Fruit fly (Drosophila melanogaster): ENCODE results near the gene CG32815.

Gene CG32815

DNA sequence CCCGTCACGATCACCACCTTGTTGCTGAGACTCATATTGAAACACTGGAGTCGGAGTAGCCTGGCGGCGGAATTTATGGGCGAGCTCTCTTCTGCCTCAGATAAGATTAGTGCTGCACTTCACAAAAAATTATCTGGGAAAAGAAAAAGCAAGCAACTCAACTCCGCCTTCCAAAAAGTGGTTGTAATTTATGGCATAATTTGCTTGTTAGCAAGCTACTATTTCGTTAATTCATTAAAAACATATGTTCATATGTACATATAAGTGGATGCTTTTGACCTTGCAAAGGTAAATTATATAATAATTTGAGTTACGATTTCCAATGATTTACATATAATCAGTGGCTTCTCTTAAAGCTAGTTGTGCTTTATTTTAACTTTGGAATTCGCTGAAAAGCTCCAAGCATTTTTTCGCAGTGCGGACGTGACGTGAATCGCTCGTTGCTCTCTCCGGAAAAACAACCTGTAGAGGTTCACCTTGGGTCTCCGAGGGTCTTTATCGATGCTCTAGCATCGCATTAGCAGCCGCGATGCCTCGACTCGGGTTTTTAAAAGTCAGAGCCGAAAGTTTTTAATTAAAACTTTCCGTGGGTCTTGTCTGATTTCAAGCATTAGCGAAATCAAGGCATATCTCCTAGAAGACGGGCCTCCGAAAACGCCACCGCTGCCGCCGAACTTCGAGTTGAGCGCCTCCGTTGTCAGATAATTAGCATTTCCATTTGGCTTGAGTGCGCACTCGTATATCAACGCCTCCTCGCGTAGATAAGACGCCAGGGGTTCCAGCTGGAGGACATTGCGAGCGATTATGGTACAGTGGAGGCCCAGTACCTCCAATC, 15.4 kb downstream of the CG32815 start, which contains the start of gene CG3699:
TSS of gene CG3699 (minus strand) at position 51 of the 835 bp plus-strand sequence.
- no peak for TF ChIP-seq CG13204 (GFP tag; optimal IDR thresholded peaks at IDR 0.05)
- no peak for TF ChIP-seq gl (tag; optimal IDR thresholded peaks at IDR 0.05)
- peak; percentile 25 for TF ChIP-seq CG9948 (tag; optimal IDR thresholded peaks at IDR 0.05)
- peak; percentile 7 for TF ChIP-seq CG17806 (tag; optimal IDR thresholded peaks at IDR 0.05)
- TF ChIP-seq CG8301 (tag; optimal IDR thresholded peaks at IDR 0.05) = peak; percentile 42
- no peak for TF ChIP-seq CG14655 (GFP tag; optimal IDR thresholded peaks at IDR 0.05)
- TF ChIP-seq Pif1B (GFP tag; optimal IDR thresholded peaks at IDR 0.05) = no peak
- no peak for TF ChIP-seq CG10348 (GFP tag; IDR thresholded peaks at IDR 0.05)
- peak; percentile 42 for TF ChIP-seq Snoo (tag; optimal IDR thresholded peaks at IDR 0.05)
- no peak for TF ChIP-seq CG4496 (GFP tag; IDR thresholded peaks at IDR 0.05)
- peak; percentile 38 for TF ChIP-seq Pif1A (GFP tag; optimal IDR thresholded peaks at IDR 0.05)
- TF ChIP-seq CG32121 (GFP tag; IDR thresholded peaks at IDR 0.05) = no peak
- TF ChIP-seq Ets98B (GFP tag; IDR thresholded peaks at IDR 0.05) = no peak
- no peak for TF ChIP-seq EcR (GFP tag; optimal IDR thresholded peaks at IDR 0.05)
- TF ChIP-seq rn (GFP tag; IDR thresholded peaks at IDR 0.05) = no peak
- no peak for TF ChIP-seq D1 (tag; optimal IDR thresholded peaks at IDR 0.05)
- TF ChIP-seq CG15710 (tag; optimal IDR thresholded peaks at IDR 0.05) = peak; percentile 60
- TF ChIP-seq CG8159 (tag; optimal IDR thresholded peaks at IDR 0.05) = peak; percentile 64
- TF ChIP-seq fd96Ca (GFP tag; IDR thresholded peaks at IDR 0.05) = no peak
- no peak for TF ChIP-seq CG12605 (GFP tag; IDR thresholded peaks at IDR 0.05)
- no peak for TF ChIP-seq CG34367 (tag; optimal IDR thresholded peaks at IDR 0.05)

DNA sequence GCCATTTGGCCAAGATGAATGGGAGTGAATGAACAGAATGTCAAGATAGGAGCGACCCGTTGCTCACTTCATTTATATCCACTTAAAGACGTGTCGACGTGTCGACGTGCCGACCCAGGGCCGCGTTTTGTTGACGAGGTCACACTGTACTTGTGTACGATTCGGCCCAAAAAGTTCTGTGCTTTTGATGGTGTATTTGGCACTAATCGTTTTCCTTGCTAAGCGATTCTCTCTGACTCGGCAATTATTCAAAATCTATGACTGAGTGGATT, 16.0 kb downstream of the CG32815 start:
- TF ChIP-seq CG4496 (GFP tag; IDR thresholded peaks at IDR 0.05) (no peak), fd96Ca (GFP tag; IDR thresholded peaks at IDR 0.05) (no peak)

dm6 chrX:951800-952199, 19.5 kb downstream of the CG32815 start, which contains the start of gene CG3690:
TSS of gene CG3690 (minus strand) at chrX:951900.
- no peak for TF ChIP-seq gl (tag; optimal IDR thresholded peaks at IDR 0.05)
- TF ChIP-seq CG4496 (GFP tag; IDR thresholded peaks at IDR 0.05) = no peak
- no peak for TF ChIP-seq rn (GFP tag; IDR thresholded peaks at IDR 0.05)
- no peak for TF ChIP-seq CG10348 (GFP tag; IDR thresholded peaks at IDR 0.05)
- no peak for TF ChIP-seq CG13204 (GFP tag; optimal IDR thresholded peaks at IDR 0.05)
- no peak for TF ChIP-seq CG17806 (tag; optimal IDR thresholded peaks at IDR 0.05)
- TF ChIP-seq fd96Ca (GFP tag; IDR thresholded peaks at IDR 0.05) = no peak
- TF ChIP-seq CG32121 (GFP tag; IDR thresholded peaks at IDR 0.05) = no peak
- TF ChIP-seq CG14655 (GFP tag; optimal IDR thresholded peaks at IDR 0.05) = no peak
- TF ChIP-seq CG8159 (tag; optimal IDR thresholded peaks at IDR 0.05) = no peak
- no peak for TF ChIP-seq CG34367 (tag; optimal IDR thresholded peaks at IDR 0.05)
- no peak for TF ChIP-seq CG8301 (tag; optimal IDR thresholded peaks at IDR 0.05)
- TF ChIP-seq CG15710 (tag; optimal IDR thresholded peaks at IDR 0.05) = no peak
- TF ChIP-seq Pif1A (GFP tag; optimal IDR thresholded peaks at IDR 0.05) = no peak
- no peak for TF ChIP-seq CG12605 (GFP tag; IDR thresholded peaks at IDR 0.05)

- TF ChIP-seq fd96Ca (GFP tag; IDR thresholded peaks at IDR 0.05) (no peak), CG10348 (GFP tag; IDR thresholded peaks at IDR 0.05) (no peak)
These were observed 21.5 kb downstream of the CG32815 start for dm6 chrX:953807-954206.

dm6 chrX:955873-956272, 23.6 kb downstream of the CG32815 start:
- TF ChIP-seq CG9948 (tag; optimal IDR thresholded peaks at IDR 0.05) (peak; percentile 1), CG17806 (tag; optimal IDR thresholded peaks at IDR 0.05) (peak; percentile 15), CG14655 (GFP tag; optimal IDR thresholded peaks at IDR 0.05) (peak; percentile 19), CG8159 (tag; optimal IDR thresholded peaks at IDR 0.05) (peak; percentile 27), Ets98B (GFP tag; IDR thresholded peaks at IDR 0.05) (no peak), CG4496 (GFP tag; IDR thresholded peaks at IDR 0.05) (0 out of 3 replicates have a peak, but pooled peaks have one; percentile 17), CG34367 (tag; optimal IDR thresholded peaks at IDR 0.05) (no peak)

DNA sequence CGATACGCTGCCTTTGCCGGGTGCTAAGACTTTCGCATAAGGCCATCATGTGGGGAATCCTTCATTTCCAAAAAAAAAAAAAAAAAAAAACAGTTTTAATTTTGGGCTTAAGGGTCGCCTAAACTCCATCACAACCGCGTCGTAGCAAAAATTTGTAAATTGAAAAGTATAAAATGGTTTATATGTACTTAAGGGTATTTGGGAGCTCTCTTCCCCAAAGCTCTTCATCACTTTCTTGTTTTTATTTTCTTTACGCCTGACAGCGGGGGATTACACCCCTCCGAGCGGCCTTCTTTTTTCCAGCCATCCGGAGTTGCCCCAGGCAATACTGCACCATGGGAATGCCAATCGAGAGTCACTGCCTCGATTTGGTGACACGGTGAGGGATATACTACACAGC, 31.7 kb downstream of the CG32815 start:
- TF ChIP-seq CG8301 (tag; optimal IDR thresholded peaks at IDR 0.05) (no peak), gl (tag; optimal IDR thresholded peaks at IDR 0.05) (no peak), CG32121 (GFP tag; IDR thresholded peaks at IDR 0.05) (no peak), CG4496 (GFP tag; IDR thresholded peaks at IDR 0.05) (no peak), D1 (tag; optimal IDR thresholded peaks at IDR 0.05) (no peak), rn (GFP tag; IDR thresholded peaks at IDR 0.05) (no peak), CG8159 (tag; optimal IDR thresholded peaks at IDR 0.05) (no peak), CG12605 (GFP tag; IDR thresholded peaks at IDR 0.05) (no peak), Pif1A (GFP tag; optimal IDR thresholded peaks at IDR 0.05) (no peak), CG13204 (GFP tag; optimal IDR thresholded peaks at IDR 0.05) (no peak), CG10348 (GFP tag; IDR thresholded peaks at IDR 0.05) (no peak), fd96Ca (GFP tag; IDR thresholded peaks at IDR 0.05) (no peak), Snoo (tag; optimal IDR thresholded peaks at IDR 0.05) (no peak), CG17806 (tag; optimal IDR thresholded peaks at IDR 0.05) (no peak), CG14655 (GFP tag; optimal IDR thresholded peaks at IDR 0.05) (no peak), CG34367 (tag; optimal IDR thresholded peaks at IDR 0.05) (no peak)

- no peak for TF ChIP-seq CG32121 (GFP tag; IDR thresholded peaks at IDR 0.05)
- no peak for TF ChIP-seq CG4496 (GFP tag; IDR thresholded peaks at IDR 0.05)
- TF ChIP-seq CG8159 (tag; optimal IDR thresholded peaks at IDR 0.05) = peak; percentile 24
- TF ChIP-seq EcR (GFP tag; optimal IDR thresholded peaks at IDR 0.05) = no peak
- TF ChIP-seq CG12605 (GFP tag; IDR thresholded peaks at IDR 0.05) = no peak
- peak; percentile 19 for TF ChIP-seq CG15710 (tag; optimal IDR thresholded peaks at IDR 0.05)
- TF ChIP-seq CG14655 (GFP tag; optimal IDR thresholded peaks at IDR 0.05) = peak; percentile 7
- no peak for TF ChIP-seq gl (tag; optimal IDR thresholded peaks at IDR 0.05)
- no peak for TF ChIP-seq CG13204 (GFP tag; optimal IDR thresholded peaks at IDR 0.05)
These were observed 34.6 kb downstream of the CG32815 start for dm6 chrX:966818-967217.

Measured in whole organism, pupa.